Worm (Caenorhabditis elegans) whole organism, L2 larva: ENCODE measurements around the gene trpp-1.

Source experiments
- F13H6.1 ChIP-seq: sonication (generic microtip); optimal IDR thresholded peaks from 2 replicates; lab custom pipeline; 2016; ENCODE audit warnings: missing genetic modification characterization, missing compliant biosample characterization
- ama-1 ChIP-seq: fragments of 150-350 bp; optimal IDR thresholded peaks from 2 replicates; lab custom pipeline; 2018; ENCODE audit warnings: inconsistent platforms
- ceh-82 ChIP-seq: fragments of 150-350 bp; optimal IDR thresholded peaks from 2 replicates; lab custom pipeline; 2014; ENCODE audit warnings: missing biosample characterization, missing genetic modification characterization
- egl-27 ChIP-seq: sonication (generic microtip); optimal IDR thresholded peaks from 3 replicates; lab custom pipeline; 2017; ENCODE audit warnings: missing biosample characterization, missing genetic modification reagents, missing genetic modification characterization
- elt-3 ChIP-seq: sonication (generic microtip); optimal IDR thresholded peaks from 2 replicates; lab custom pipeline; 2017; ENCODE audit warnings: missing biosample characterization, missing genetic modification characterization
- fos-1 ChIP-seq: fragments of 150-350 bp; optimal IDR thresholded peaks from 2 replicates; lab custom pipeline; 2014; ENCODE audit warnings: missing biosample characterization, missing genetic modification characterization
- lsy-2 ChIP-seq, 2 experiments: fragments of 150-350 bp in 1 of 2; sonication (generic microtip) in 1 of 2; optimal IDR thresholded peaks; 2 replicates each; lab custom pipeline; 2014 to 2017; ENCODE audit warnings: missing biosample characterization in 2 of 2, missing genetic modification characterization in 2 of 2
- nhr-11 ChIP-seq: fragments of 150-350 bp; optimal IDR thresholded peaks from 2 replicates; lab custom pipeline; 2014; ENCODE audit warnings: missing biosample characterization, missing genetic modification characterization
- snpc-4 ChIP-seq: fragments of 150-350 bp; optimal IDR thresholded peaks from 2 replicates; lab custom pipeline; 2014; ENCODE audit warnings: missing biosample characterization, missing genetic modification characterization
- unc-62 ChIP-seq: fragments of 150-350 bp; optimal IDR thresholded peaks from 2 replicates; lab custom pipeline; 2014; ENCODE audit warnings: missing biosample characterization, missing genetic modification reagents, missing genetic modification characterization
- zag-1 ChIP-seq: fragments of 150-350 bp; optimal IDR thresholded peaks from 2 replicates; lab custom pipeline; 2014; ENCODE audit warnings: missing biosample characterization, missing genetic modification characterization

- no peak for TF ChIP-seq F13H6.1 (tag; lab: Kevin White, UChicago)
- no peak for TF ChIP-seq nhr-11 (tag; lab: Kevin White, UChicago)
- no peak for TF ChIP-seq zag-1 (tag; lab: Kevin White, UChicago)
- no peak for TF ChIP-seq lsy-2 (tag; optimal IDR thresholded peaks at IDR 0.05; lab: Kevin White, UChicago)
- no peak for TF ChIP-seq egl-27 (tag; lab: Kevin White, UChicago)
- no peak for TF ChIP-seq snpc-4 (tag; lab: Kevin White, UChicago)
- no peak for TF ChIP-seq unc-62 (GFP tag; lab: Kevin White, UChicago)
- TF ChIP-seq ceh-82 (tag; lab: Kevin White, UChicago), result no peak
- no peak for TF ChIP-seq elt-3 (tag; lab: Kevin White, UChicago)
- no peak for TF ChIP-seq fos-1 (tag; lab: Kevin White, UChicago)
- TF ChIP-seq ama-1 (lab: Kevin White, UChicago), result no peak
Observed at ce11 chrV:251652-252051, 50.3 kb downstream of the trpp-1 start, which contains the start of gene oac-39.
